Worm (Caenorhabditis elegans) whole organism, young adult: Measurements from ENCODE around the gene mdt-21.

Experiments
- ama-1 ChIP-seq, 3 experiments: fragments of 150-350 bp in 1 of 3; sonication (generic microtip) in 2 of 3; optimal IDR thresholded peaks; 2 replicates each; lab custom pipeline; 2014 to 2018; ENCODE audit warnings: missing biosample characterization in 2 of 3, missing genetic modification characterization in 2 of 3, missing genetic modification reagents in 2 of 3
- ceh-27 ChIP-seq: fragments of 200-800 bp; sonication (Bioruptor generic); optimal IDR thresholded peaks from 2 replicates; lab custom pipeline; 2018; ENCODE audit warnings: mild to moderate bottlenecking, missing genetic modification characterization, moderate library complexity, missing compliant biosample characterization
- ceh-91 ChIP-seq: fragments of 200-800 bp; sonication (Bioruptor generic); IDR thresholded peaks from 2 replicates; pipeline ENCODE4 v1.3.6; 2022; ENCODE audit warnings: missing genetic modification reagents, missing genetic modification characterization, missing compliant biosample characterization
- pha-4 ChIP-seq: fragments of 150-350 bp; sonication (generic microtip); optimal IDR thresholded peaks from 2 replicates; lab custom pipeline; 2014; ENCODE audit warnings: missing biosample characterization, missing genetic modification reagents, missing genetic modification characterization
- tbp1 ChIP-seq: fragments of 200-800 bp; sonication (Bioruptor generic); optimal IDR thresholded peaks from 2 replicates; lab custom pipeline; 2018; ENCODE audit warnings: mild to moderate bottlenecking, missing genetic modification characterization, missing compliant biosample characterization
- xnd-1 ChIP-seq: sonication (generic microtip); optimal IDR thresholded peaks from 2 replicates; lab custom pipeline; 2016; ENCODE audit warnings: missing genotype, missing genetic modification reagents, missing genetic modification characterization, missing compliant biosample characterization
- zim-3 ChIP-seq: sonication (generic microtip); optimal IDR thresholded peaks from 2 replicates; lab custom pipeline; 2017; ENCODE audit warnings: mild to moderate bottlenecking, missing genetic modification characterization, moderate library complexity, missing compliant biosample characterization

- TF ChIP-seq ceh-27 (no peak), xnd-1 (tag; lab: Kevin White, UChicago) (no peak), pha-4 (tag; lab: Kevin White, UChicago) (no peak), ama-1 (optimal IDR thresholded peaks at IDR 0.05; lab: Kevin White, UChicago) (no peak), ama-1 (GFP tag; optimal IDR thresholded peaks at IDR 0.05; lab: Kevin White, UChicago) (no peak), ceh-91 (no peak), zim-3 (no peak), tbp1 (GFP tag; lab: Kevin White, UChicago) (no peak)
Observed at ce11 chrIII:11731491-11731890, 45.9 kb upstream of the mdt-21 start.
